Fruit fly (Drosophila melanogaster): ENCODE results near the gene CG11911.
A peak's percentile ranks its signal among the peaks of the same experiment; 100 is the strongest.

The CG11911 gene

dm6 chr2L:277122-277671 is 43.9 kb downstream of the CG11911 start, which contains the start of gene smo (continued):
- TF ChIP-seq CG11085 (GFP tag; IDR thresholded peaks at IDR 0.05), result no peak
- no peak for TF ChIP-seq CG3838 (GFP tag; optimal IDR thresholded peaks at IDR 0.05)
- TF ChIP-seq CG3407 (GFP tag; optimal IDR thresholded peaks at IDR 0.05), result no peak
- TF ChIP-seq Mrtf (GFP tag; IDR thresholded peaks at IDR 0.05), result no peak
- no peak for TF ChIP-seq HLHmδ (GFP tag; optimal IDR thresholded peaks at IDR 0.05)
- peak; percentile 81 for TF ChIP-seq inv (GFP tag; IDR thresholded peaks at IDR 0.05; ENCODE audit: partially characterized antibody)
- TF ChIP-seq ranshi (GFP tag; IDR thresholded peaks at IDR 0.05), result no peak
- no peak for TF ChIP-seq CG18476 (GFP tag; optimal IDR thresholded peaks at IDR 0.05)
- TF ChIP-seq ham (GFP tag; IDR thresholded peaks at IDR 0.05), result no peak
- TF ChIP-seq Mad (GFP tag; optimal IDR thresholded peaks at IDR 0.05), result peak; percentile 51
- TF ChIP-seq CG16863 (GFP tag; optimal IDR thresholded peaks at IDR 0.05), result peak; percentile 96
- TF ChIP-seq gfzf (GFP tag; optimal IDR thresholded peaks at IDR 0.05), result peak; percentile 95
- peak; percentile 84 for TF ChIP-seq CG1603 (tag; optimal IDR thresholded peaks at IDR 0.05)
- no peak for TF ChIP-seq salm (tag; optimal IDR thresholded peaks at IDR 0.05)
- TF ChIP-seq Abd-B (GFP tag; optimal IDR thresholded peaks at IDR 0.05), result peak; percentile 80
- no peak for TF ChIP-seq Hr39 (optimal IDR thresholded peaks at IDR 0.05)
- peak; percentile 61; the same call in 2 of the 3 replicates for TF ChIP-seq mld (GFP tag; IDR thresholded peaks at IDR 0.05; ENCODE audit: partially characterized antibody)
- TF ChIP-seq CG6765 (GFP tag; optimal IDR thresholded peaks at IDR 0.05), result no peak
- TF ChIP-seq chm (GFP tag; IDR thresholded peaks at IDR 0.05), result no peak
- TF ChIP-seq CG12744 (GFP tag; optimal IDR thresholded peaks at IDR 0.05), result no peak
- no peak for TF ChIP-seq CG6254 (GFP tag; optimal IDR thresholded peaks at IDR 0.05)
- TF ChIP-seq CG8478 (optimal IDR thresholded peaks at IDR 0.05), result no peak
- TF ChIP-seq CG4424 (GFP tag; optimal IDR thresholded peaks at IDR 0.05), result peak; percentile 5
- no peak for TF ChIP-seq en (GFP tag; optimal IDR thresholded peaks at IDR 0.05)
- TF ChIP-seq CG7839 (tag; optimal IDR thresholded peaks at IDR 0.05), result no peak
- no peak for TF ChIP-seq cwo (GFP tag; optimal IDR thresholded peaks at IDR 0.05)
- peak; percentile 4 for TF ChIP-seq CG13424 (tag; optimal IDR thresholded peaks at IDR 0.05)
- TF ChIP-seq kni (GFP tag; optimal IDR thresholded peaks at IDR 0.05), result no peak
- TF ChIP-seq B-H2 (GFP tag; optimal IDR thresholded peaks at IDR 0.05), result no peak
- no peak for TF ChIP-seq Hr78 (GFP tag; optimal IDR thresholded peaks at IDR 0.05)
- no peak for TF ChIP-seq CG5180 (GFP tag; optimal IDR thresholded peaks at IDR 0.05)
- no peak for TF ChIP-seq pb (GFP tag; optimal IDR thresholded peaks at IDR 0.05)
- TF ChIP-seq CG8290 (GFP tag; optimal IDR thresholded peaks at IDR 0.05), result peak; percentile 16
- TF ChIP-seq CG8290 (tag; optimal IDR thresholded peaks at IDR 0.05), result no peak
- TF ChIP-seq Sox100B (GFP tag; optimal IDR thresholded peaks at IDR 0.05), result no peak
- no peak for TF ChIP-seq CG3281 (GFP tag; optimal IDR thresholded peaks at IDR 0.05)
- no peak for TF ChIP-seq CG17385 (GFP tag; optimal IDR thresholded peaks at IDR 0.05)
- no peak for TF ChIP-seq wek (GFP tag; optimal IDR thresholded peaks at IDR 0.05)
- no peak for TF ChIP-seq lbe (GFP tag; optimal IDR thresholded peaks at IDR 0.05)
- peak; percentile 76; the same call in 1 of the 2 replicates for TF ChIP-seq sna (GFP tag; IDR thresholded peaks at IDR 0.05; ENCODE audit: partially characterized antibody)
- TF ChIP-seq CG30431 (GFP tag; optimal IDR thresholded peaks at IDR 0.05), result no peak
- TF ChIP-seq tio (GFP tag; optimal IDR thresholded peaks at IDR 0.05), result no peak
- TF ChIP-seq dm (GFP tag; optimal IDR thresholded peaks at IDR 0.05), result peak; percentile 83
- no peak for TF ChIP-seq mirr (GFP tag; optimal IDR thresholded peaks at IDR 0.05)
- no peak for TF ChIP-seq kay (GFP tag; optimal IDR thresholded peaks at IDR 0.05)
- TF ChIP-seq caup (GFP tag; optimal IDR thresholded peaks at IDR 0.05; ENCODE audit: severe bottlenecking), result peak; percentile 13
- TF ChIP-seq CG15696 (tag; optimal IDR thresholded peaks at IDR 0.05), result peak; percentile 38
- no peak for TF ChIP-seq H2.0 (GFP tag; IDR thresholded peaks at IDR 0.05)
- no peak for TF ChIP-seq ftz-f1 (GFP tag; optimal IDR thresholded peaks at IDR 0.05)
- peak; percentile 7 for TF ChIP-seq CG7928 (GFP tag; optimal IDR thresholded peaks at IDR 0.05)
- TF ChIP-seq NC2β (GFP tag; optimal IDR thresholded peaks at IDR 0.05), result peak; percentile 56
